Worm (Caenorhabditis elegans): ENCODE results near the gene F46C3.2.

DNA sequence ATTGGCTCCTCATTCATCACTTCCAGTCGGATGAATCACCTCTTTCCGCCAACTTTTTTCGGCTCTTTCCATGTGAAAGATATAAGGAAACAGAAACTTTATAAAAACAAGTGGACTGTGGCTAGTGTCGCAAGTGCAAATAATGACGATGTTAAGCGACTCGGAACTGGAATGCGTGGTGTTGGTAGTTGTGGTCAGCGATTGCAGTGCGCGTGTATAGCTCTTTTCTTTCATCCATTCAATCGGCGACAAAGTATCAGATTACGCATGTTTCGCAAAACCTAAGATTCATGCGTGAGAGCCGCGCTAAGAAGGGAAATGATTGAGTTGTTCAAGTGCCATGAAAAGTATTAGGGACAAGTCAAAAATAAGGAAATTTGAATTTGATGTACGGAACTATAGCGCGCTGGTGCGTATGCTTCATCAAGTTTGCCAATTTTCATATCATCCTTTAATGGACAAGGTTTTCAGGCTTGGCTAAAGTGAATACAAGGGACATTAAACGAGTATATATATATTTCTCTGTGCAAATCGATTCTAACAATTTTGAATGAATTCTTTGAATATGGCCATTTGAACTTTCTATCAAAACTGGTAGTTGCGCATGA, 30.7 kb downstream of the F46C3.2 start:
- TF ChIP-seq hif-1 (tag; optimal IDR thresholded peaks at IDR 0.05) (no peak), nhr-48 (tag; optimal IDR thresholded peaks at IDR 0.05) (no peak), ZK546.5 (tag; optimal IDR thresholded peaks at IDR 0.05) (no peak)

Measured in whole organism, L4 larva.